Fruit fly (Drosophila melanogaster) whole organism, prepupa: Measurements from ENCODE around the gene Ssb-c31a.

ENCODE experiments used
- Blimp-1 ChIP-seq: fragments of 200-800 bp; sonication (Bioruptor generic); optimal IDR thresholded peaks from 3 replicates; lab custom pipeline; 2017; ENCODE audit warnings: missing biosample characterization, missing genetic modification characterization, mild to moderate bottlenecking, moderate library complexity, missing genetic modification reagents
- CG10669 ChIP-seq: fragments of 200-800 bp; sonication (Bioruptor generic); optimal IDR thresholded peaks from 3 replicates; lab custom pipeline; 2018; ENCODE audit warnings: missing biosample characterization, mild to moderate bottlenecking, missing genetic modification characterization, moderate library complexity
- CG11902 ChIP-seq: fragments of 200-800 bp; sonication (Bioruptor generic); optimal IDR thresholded peaks from 3 replicates; lab custom pipeline; 2016; ENCODE audit warnings: missing biosample characterization, missing genetic modification characterization
- CG15336 ChIP-seq: fragments of 200-800 bp; sonication (Bioruptor generic); IDR thresholded peaks from 2 replicates; pipeline ENCODE4 v1.3.6; 2022; ENCODE audit warnings: missing biosample characterization, missing genetic modification characterization
- CG1621 ChIP-seq: fragments of 200-800 bp; sonication (Bioruptor generic); optimal IDR thresholded peaks from 3 replicates; lab custom pipeline; 2018; ENCODE audit warnings: missing biosample characterization, mild to moderate bottlenecking, missing genetic modification characterization
- CG16779 ChIP-seq: fragments of 200-800 bp; sonication (Bioruptor generic); optimal IDR thresholded peaks from 3 replicates; lab custom pipeline; 2017; ENCODE audit warnings: missing biosample characterization, mild to moderate bottlenecking, missing genetic modification characterization
- CG3032 ChIP-seq: fragments of 200-800 bp; optimal IDR thresholded peaks from 2 replicates; lab custom pipeline; 2019; ENCODE audit warnings: missing biosample characterization, mild to moderate bottlenecking, missing genetic modification characterization, moderate library complexity
- CG31627 ChIP-seq: fragments of 200-800 bp; sonication (Bioruptor generic); optimal IDR thresholded peaks from 3 replicates; lab custom pipeline; 2016; ENCODE audit warnings: missing biosample characterization, missing genetic modification characterization
- CG34406 ChIP-seq: fragments of 200-800 bp; sonication (Bioruptor generic); optimal IDR thresholded peaks from 3 replicates; lab custom pipeline; 2016; ENCODE audit warnings: missing biosample characterization, missing genetic modification characterization
- CG3919 ChIP-seq: fragments of 200-800 bp; sonication (Bioruptor generic); optimal IDR thresholded peaks from 3 replicates; lab custom pipeline; 2016; ENCODE audit warnings: missing biosample characterization, missing genetic modification characterization
- CG6163 ChIP-seq: fragments of 200-800 bp; sonication (Bioruptor generic); IDR thresholded peaks from 3 replicates; pipeline ENCODE4 v1.3.6; 2022; ENCODE audit warnings: missing biosample characterization, missing genetic modification characterization
- CG6276 ChIP-seq: fragments of 200-800 bp; sonication (Bioruptor generic); optimal IDR thresholded peaks from 2 replicates; lab custom pipeline; 2017; ENCODE audit warnings: missing biosample characterization, mild to moderate bottlenecking, missing genetic modification characterization
- CG6792 ChIP-seq: fragments of 200-800 bp; sonication (Bioruptor generic); optimal IDR thresholded peaks from 3 replicates; lab custom pipeline; 2016; ENCODE audit warnings: missing biosample characterization, missing genetic modification characterization
- CG6808 ChIP-seq: fragments of 200-800 bp; sonication (Bioruptor generic); optimal IDR thresholded peaks from 3 replicates; lab custom pipeline; 2017; ENCODE audit warnings: missing biosample characterization, missing genetic modification characterization, mild to moderate bottlenecking, moderate library complexity, missing genetic modification reagents
- CG6854 ChIP-seq: fragments of 200-800 bp; sonication (Bioruptor generic); optimal IDR thresholded peaks from 2 replicates; lab custom pipeline; 2017; ENCODE audit warnings: missing biosample characterization, mild to moderate bottlenecking, missing genetic modification characterization
- CG7368 ChIP-seq: fragments of 200-800 bp; sonication (Bioruptor generic); optimal IDR thresholded peaks from 3 replicates; lab custom pipeline; 2016; ENCODE audit warnings: missing biosample characterization, missing genetic modification characterization
- CG8119 ChIP-seq: fragments of 200-800 bp; sonication (Bioruptor generic); IDR thresholded peaks from 3 replicates; pipeline ENCODE4 v1.3.6; 2022; ENCODE audit warnings: missing biosample characterization, missing genetic modification characterization
- CG8319 ChIP-seq: fragments of 200-800 bp; sonication (Bioruptor generic); optimal IDR thresholded peaks from 3 replicates; lab custom pipeline; 2016; ENCODE audit warnings: missing biosample characterization, missing genetic modification characterization
- CG8632 ChIP-seq: fragments of 200-800 bp; sonication (Bioruptor generic); optimal IDR thresholded peaks from 3 replicates; lab custom pipeline; 2016; ENCODE audit warnings: missing biosample characterization, missing genetic modification characterization
- CG9139 ChIP-seq: fragments of 200-800 bp; sonication (Bioruptor generic); optimal IDR thresholded peaks from 3 replicates; lab custom pipeline; 2017; ENCODE audit warnings: missing biosample characterization, mild to moderate bottlenecking, missing genetic modification characterization
- Eip75B ChIP-seq: fragments of 200-800 bp; sonication (Bioruptor generic); optimal IDR thresholded peaks from 3 replicates; lab custom pipeline; 2016; ENCODE audit warnings: missing biosample characterization, missing genetic modification characterization
- Eip78C ChIP-seq: fragments of 200-800 bp; sonication (Bioruptor generic); peaks from one replicate; lab custom pipeline; 2016; ENCODE audit warnings: missing biosample characterization, missing genetic modification characterization
- Eip93F ChIP-seq: fragments of 200-800 bp; sonication (Bioruptor generic); optimal IDR thresholded peaks from 2 replicates; lab custom pipeline; 2016; ENCODE audit warnings: missing biosample characterization, mild to moderate bottlenecking, missing genetic modification characterization
- Ets21C ChIP-seq: fragments of 200-800 bp; sonication (Bioruptor generic); optimal IDR thresholded peaks from 3 replicates; lab custom pipeline; 2016; ENCODE audit warnings: missing biosample characterization, missing genetic modification characterization
- Ets96B ChIP-seq: fragments of 200-800 bp; optimal IDR thresholded peaks from 2 replicates; lab custom pipeline; 2019; ENCODE audit warnings: missing biosample characterization, mild to moderate bottlenecking, missing genetic modification characterization, moderate library complexity
- Gug ChIP-seq: fragments of 200-800 bp; sonication (Bioruptor generic); IDR thresholded peaks from 2 replicates; pipeline ENCODE4 v1.3.6; 2022; ENCODE audit warnings: missing biosample characterization, missing genetic modification characterization
- Hr38 ChIP-seq: sonication (Bioruptor generic); optimal IDR thresholded peaks from 2 replicates; lab custom pipeline; 2016; ENCODE audit warnings: missing biosample characterization, missing genetic modification characterization
- Hr39 ChIP-seq: fragments of 200-800 bp; sonication (Bioruptor generic); optimal IDR thresholded peaks from 2 replicates; lab custom pipeline; 2016; ENCODE audit warnings: missing biosample characterization, missing genetic modification characterization
- Hr4 ChIP-seq: fragments of 200-800 bp; sonication (Bioruptor generic); optimal IDR thresholded peaks from 3 replicates; lab custom pipeline; 2016; ENCODE audit warnings: missing biosample characterization, missing genetic modification characterization
- Lpt ChIP-seq: fragments of 200-800 bp; sonication (Bioruptor generic); optimal IDR thresholded peaks from 3 replicates; lab custom pipeline; 2016; ENCODE audit warnings: missing biosample characterization, missing genetic modification characterization
- OdsH ChIP-seq: fragments of 200-800 bp; sonication (Bioruptor generic); optimal IDR thresholded peaks from 3 replicates; lab custom pipeline; 2016; ENCODE audit warnings: missing biosample characterization, missing genetic modification characterization
- Smox ChIP-seq: fragments of 200-800 bp; sonication (Bioruptor generic); optimal IDR thresholded peaks from 3 replicates; lab custom pipeline; 2016; ENCODE audit warnings: missing biosample characterization, missing genetic modification characterization
- Sox102F ChIP-seq: fragments of 200-800 bp; sonication (Bioruptor generic); optimal IDR thresholded peaks from 2 replicates; lab custom pipeline; 2016; ENCODE audit warnings: missing biosample characterization, mild to moderate bottlenecking, missing genetic modification characterization
- Sox14 ChIP-seq: fragments of 200-800 bp; sonication (Bioruptor generic); optimal IDR thresholded peaks from 3 replicates; lab custom pipeline; 2016; ENCODE audit warnings: missing biosample characterization, missing genetic modification characterization
- Sox15 ChIP-seq: fragments of 200-800 bp; sonication (Bioruptor generic); optimal IDR thresholded peaks from 3 replicates; lab custom pipeline; 2016; ENCODE audit warnings: missing biosample characterization, missing genetic modification characterization
- acj6 ChIP-seq: fragments of 200-800 bp; sonication (Bioruptor generic); optimal IDR thresholded peaks from 3 replicates; lab custom pipeline; 2016; ENCODE audit warnings: missing biosample characterization, missing genetic modification characterization
- dsx ChIP-seq: fragments of 200-800 bp; optimal IDR thresholded peaks from 3 replicates; lab custom pipeline; 2019; ENCODE audit warnings: missing biosample characterization, mild to moderate bottlenecking, missing genetic modification characterization, moderate library complexity; ENCODE audit not compliant: poor library complexity, severe bottlenecking
- eg ChIP-seq: fragments of 200-800 bp; sonication (Bioruptor generic); IDR thresholded peaks from 3 replicates; pipeline ENCODE4 v1.3.6; 2022; ENCODE audit warnings: missing biosample characterization, missing genetic modification characterization
- esn ChIP-seq: fragments of 200-800 bp; sonication (Bioruptor generic); optimal IDR thresholded peaks from 2 replicates; lab custom pipeline; 2016; ENCODE audit warnings: missing biosample characterization, mild to moderate bottlenecking, missing genetic modification characterization, moderate library complexity
- fd85E ChIP-seq: fragments of 200-800 bp; sonication (Bioruptor generic); optimal IDR thresholded peaks from 3 replicates; lab custom pipeline; 2016; ENCODE audit warnings: missing biosample characterization, missing genetic modification characterization
- fkh ChIP-seq: fragments of 200-800 bp; sonication (Bioruptor generic); optimal IDR thresholded peaks from 3 replicates; lab custom pipeline; 2017; ENCODE audit warnings: missing biosample characterization, mild to moderate bottlenecking, missing genetic modification characterization, moderate library complexity
- lz ChIP-seq: fragments of 200-800 bp; sonication (Bioruptor generic); optimal IDR thresholded peaks from 3 replicates; lab custom pipeline; 2016; ENCODE audit warnings: missing biosample characterization, missing genetic modification characterization
- net ChIP-seq: fragments of 200-800 bp; sonication (Bioruptor generic); optimal IDR thresholded peaks from 3 replicates; lab custom pipeline; 2016; ENCODE audit warnings: missing biosample characterization, missing genetic modification characterization
- pdm3 ChIP-seq: fragments of 200-800 bp; sonication (Bioruptor generic); optimal IDR thresholded peaks from 3 replicates; lab custom pipeline; 2016; ENCODE audit warnings: missing biosample characterization, missing genetic modification characterization
- spab ChIP-seq: fragments of 200-800 bp; sonication (Bioruptor generic); optimal IDR thresholded peaks from 2 replicates; lab custom pipeline; 2017; ENCODE audit warnings: missing biosample characterization, mild to moderate bottlenecking, missing genetic modification characterization, missing genetic modification reagents
- ss ChIP-seq, 2 experiments: fragments of 200-800 bp; sonication (Bioruptor generic); optimal IDR thresholded peaks; 2 replicates in 1 of 2; 3 replicates in 1 of 2; lab custom pipeline; 2017 to 2018; ENCODE audit warnings: mild to moderate bottlenecking in 2 of 2, missing biosample characterization in 2 of 2, missing genetic modification characterization in 2 of 2, moderate library complexity in 1 of 2
- topi ChIP-seq: fragments of 200-800 bp; sonication (Bioruptor generic); optimal IDR thresholded peaks from 3 replicates; lab custom pipeline; 2016; ENCODE audit warnings: missing biosample characterization, missing genetic modification characterization
- vri ChIP-seq: fragments of 200-800 bp; sonication (Bioruptor generic); optimal IDR thresholded peaks from 3 replicates; lab custom pipeline; 2016; ENCODE audit warnings: missing biosample characterization, mild to moderate bottlenecking, missing genetic modification characterization

Ssb-c31a gene

DNA sequence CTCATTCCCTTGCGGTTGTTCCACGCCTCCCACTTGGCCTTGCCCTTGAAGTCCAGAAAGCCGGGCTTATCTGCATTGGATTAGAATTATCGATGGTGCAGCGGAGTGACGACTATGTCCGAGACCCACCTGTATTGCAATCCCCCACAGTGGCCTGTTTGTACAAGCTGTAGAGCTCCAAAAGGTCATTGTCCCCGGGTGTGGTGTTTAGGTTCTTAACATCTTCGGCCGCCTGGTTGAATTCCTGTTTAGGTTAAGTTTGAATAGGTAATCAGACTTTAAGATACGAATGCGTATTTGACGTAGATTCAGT lies 49.2 kb upstream of the Ssb-c31a start:
- TF ChIP-seq Ets96B (tag; lab: Kevin White, UChicago) (no peak), CG34406 (GFP tag; lab: Kevin White, UChicago) (no peak), esn (no peak), spab (GFP tag; lab: Kevin White, UChicago) (no peak), CG31627 (no peak), ss (GFP tag; optimal IDR thresholded peaks at IDR 0.05; lab: Kevin White, UChicago) (no peak), fkh (no peak), Hr4 (GFP tag; lab: Kevin White, UChicago) (no peak), Hr38 (GFP tag; lab: Kevin White, UChicago) (no peak), CG6276 (GFP tag; lab: Kevin White, UChicago) (no peak), OdsH (GFP tag; lab: Kevin White, UChicago) (no peak), CG8319 (GFP tag; lab: Kevin White, UChicago) (no peak), Smox (GFP tag; lab: Kevin White, UChicago) (no peak), CG6792 (GFP tag; lab: Kevin White, UChicago) (no peak), CG7368 (no peak)
- TF ChIP-seq, all 60 proteins: peak for 0

dm6 chr2L:8162307-8163024 lies 48.7 kb upstream of the Ssb-c31a start, which contains the start of gene Acbp1:
TSS of gene Acbp1 (minus strand) at chr2L:8162452.
- TF ChIP-seq CG8319 (GFP tag; lab: Kevin White, UChicago) (peak; percentile 86), CG1621 (tag; lab: Kevin White, UChicago) (peak; percentile 94), pdm3 (GFP tag; lab: Kevin White, UChicago) (peak; percentile 94), CG16779 (peak; percentile 97), spab (GFP tag; lab: Kevin White, UChicago) (peak; percentile 95), CG6163 (GFP tag; lab: Robert Waterston, UW) (peak; percentile 95), CG3032 (tag; lab: Kevin White, UChicago) (peak; percentile 97), CG9139 (peak; percentile 95), Hr39 (GFP tag; lab: Kevin White, UChicago) (peak; percentile 94), CG34406 (GFP tag; lab: Kevin White, UChicago) (peak; percentile 97), Sox102F (peak; percentile 97), Eip78C (GFP tag; lab: Kevin White, UChicago) (peak; percentile 99), dsx (GFP tag; lab: Kevin White, UChicago) (peak; percentile 96), Gug (GFP tag; lab: Robert Waterston, UW) (peak; percentile 91), fd85E (GFP tag; lab: Kevin White, UChicago) (peak; percentile 85), Sox15 (peak; percentile 89), Blimp-1 (peak; percentile 92), CG8632 (GFP tag; lab: Kevin White, UChicago) (peak; percentile 97), Eip75B (GFP tag; lab: Kevin White, UChicago) (peak; percentile 92), Sox14 (GFP tag; lab: Kevin White, UChicago) (peak; percentile 97), lz (GFP tag; lab: Kevin White, UChicago) (peak; percentile 93), Smox (GFP tag; lab: Kevin White, UChicago) (peak; percentile 95), CG15336 (peak; percentile 97), CG11902 (GFP tag; lab: Kevin White, UChicago) (peak; percentile 83), vri (GFP tag; lab: Kevin White, UChicago) (peak; percentile 91), Eip93F (GFP tag; lab: Kevin White, UChicago) (peak; percentile 96), CG10669 (peak; percentile 97), eg (GFP tag; lab: Robert Waterston, UW) (peak; percentile 97), CG8119 (peak; percentile 97), CG6854 (GFP tag; lab: Kevin White, UChicago) (peak; percentile 98), ss (GFP tag; optimal IDR thresholded peaks at IDR 0.05; lab: Kevin White, UChicago) (peak; percentile 97 to 98), Lpt (peak; percentile 95), acj6 (GFP tag; lab: Kevin White, UChicago) (peak; percentile 94), topi (GFP tag; lab: Kevin White, UChicago) (peak; percentile 94), Ets21C (GFP tag; lab: Kevin White, UChicago) (peak; percentile 93), CG7368 (peak; percentile 94), net (GFP tag; lab: Kevin White, UChicago) (peak; percentile 98), OdsH (GFP tag; lab: Kevin White, UChicago) (peak; percentile 94), CG6808 (GFP tag; lab: Kevin White, UChicago) (peak; percentile 97), CG6276 (GFP tag; lab: Kevin White, UChicago) (peak; percentile 98), Ets96B (tag; lab: Kevin White, UChicago) (peak; percentile 98), CG3919 (GFP tag; lab: Kevin White, UChicago) (peak; percentile 96), fkh (peak; percentile 70)
